Worm (Caenorhabditis elegans): ENCODE data around the gene mig-17.

DNA sequence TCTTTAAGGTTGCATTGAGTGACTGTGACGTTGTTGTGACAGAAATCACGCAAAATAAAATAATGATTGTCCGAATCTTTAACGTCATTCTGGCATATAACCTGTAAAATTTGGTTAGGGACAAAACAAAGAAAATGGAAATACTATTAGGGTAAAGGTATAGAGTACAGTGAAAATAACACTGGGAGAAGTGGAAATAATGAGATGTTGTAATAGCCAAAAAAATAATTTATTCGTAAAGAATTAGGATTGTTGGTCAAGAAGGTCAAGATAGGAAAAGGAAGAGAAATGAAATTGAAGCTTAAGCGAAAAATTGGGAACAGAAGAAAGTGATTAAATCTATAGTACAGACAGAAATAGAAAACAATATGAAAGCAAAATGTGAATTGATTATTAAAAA is 31.4 kb upstream of the mig-17 start, which contains the start of gene deg-3:
- TF ChIP-seq aly-2 (tag; optimal IDR thresholded peaks at IDR 0.05) (no peak), snpc-4 (tag; optimal IDR thresholded peaks at IDR 0.05) (no peak), R02D3.7 (tag; optimal IDR thresholded peaks at IDR 0.05) (no peak), ZK546.5 (tag; optimal IDR thresholded peaks at IDR 0.05) (no peak), elt-3 (tag; optimal IDR thresholded peaks at IDR 0.05) (no peak), unc-62 (GFP tag; optimal IDR thresholded peaks at IDR 0.05) (no peak), mml-1 (tag; optimal IDR thresholded peaks at IDR 0.05) (no peak)
